Fruit fly (Drosophila melanogaster): ENCODE measurements around the gene mth.
A peak's percentile ranks its signal among the peaks of the same experiment; 100 is the strongest.

The mth gene

DNA sequence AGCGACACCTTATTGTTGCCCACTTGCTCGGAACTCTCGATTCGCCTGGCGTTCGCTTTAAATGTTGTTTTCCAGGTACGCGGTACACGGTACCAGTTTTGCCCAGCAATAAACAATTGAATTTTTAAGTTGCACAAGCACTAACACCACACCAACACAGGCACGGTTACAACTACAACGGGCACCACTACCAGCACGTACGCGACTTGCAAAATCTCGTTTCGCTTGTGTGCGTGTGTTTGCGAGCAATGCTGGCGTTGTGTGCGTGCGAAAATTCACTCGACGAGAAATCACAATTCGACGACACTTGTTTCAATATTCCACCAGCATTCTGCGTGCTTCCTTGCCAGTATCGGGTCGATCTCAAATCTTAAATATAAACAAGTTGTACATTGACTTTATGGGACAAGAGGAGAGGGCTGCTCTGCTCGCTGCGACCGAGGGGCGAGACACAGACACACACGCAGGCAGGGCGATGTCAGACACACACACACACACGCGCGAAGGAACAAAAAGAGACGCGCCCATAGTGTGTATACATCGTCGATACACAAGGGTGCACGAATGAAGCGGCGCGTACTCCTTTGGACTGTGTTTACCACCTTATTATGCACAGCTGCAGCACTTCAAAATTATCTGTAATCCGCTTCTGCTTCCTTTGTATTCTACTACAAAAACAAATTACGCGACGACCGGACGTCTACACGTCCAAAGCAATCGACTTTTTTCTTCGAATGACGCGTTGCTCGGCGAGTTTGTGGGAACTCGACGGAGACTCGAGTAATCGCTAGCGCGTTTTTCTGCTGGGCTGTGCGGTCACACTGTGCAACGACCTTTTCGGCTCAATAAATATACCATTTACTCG, 27.4 kb downstream of the mth start, which contains the start of gene fwd (continued):
- peak; percentile 46 for TF ChIP-seq grau (tag; optimal IDR thresholded peaks at IDR 0.05)
- TF ChIP-seq Ets65A (GFP tag), result no peak
- peak in 1 of 2 experiments; percentile 57 for TF ChIP-seq Hr78 (GFP tag; optimal IDR thresholded peaks at IDR 0.05)
- TF ChIP-seq CG6272 (GFP tag; IDR thresholded peaks at IDR 0.05), result peak; percentile 25; the same call in 1 of the 2 replicates
- TF ChIP-seq CG1602 (GFP tag; optimal IDR thresholded peaks at IDR 0.05), result no peak
- TF ChIP-seq Drgx (GFP tag; IDR thresholded peaks at IDR 0.05), result no peak
- TF ChIP-seq CG6683 (GFP tag; optimal IDR thresholded peaks at IDR 0.05), result peak; percentile 20
- peak; percentile 98 for TF ChIP-seq CG9797 (GFP tag; optimal IDR thresholded peaks at IDR 0.05)
- no peak for TF ChIP-seq Fer2 (tag; optimal IDR thresholded peaks at IDR 0.05)
- TF ChIP-seq her (GFP tag; optimal IDR thresholded peaks at IDR 0.05), result peak; percentile 100
- peak; percentile 24 for TF ChIP-seq CrebB (tag; optimal IDR thresholded peaks at IDR 0.05)
- TF ChIP-seq vnd (GFP tag; IDR thresholded peaks at IDR 0.05; ENCODE audit: partially characterized antibody), result 0 out of 3 replicates have a peak, but pooled peaks have one; percentile 11
- TF ChIP-seq ftz-f1 (GFP tag; optimal IDR thresholded peaks at IDR 0.05), result peak; percentile 56
- peak; percentile 84; the same call in 2 of the 4 replicates for TF ChIP-seq chinmo (GFP tag; IDR thresholded peaks at IDR 0.05; ENCODE audit: partially characterized antibody)
- TF ChIP-seq Side (GFP tag; optimal IDR thresholded peaks at IDR 0.05), result peak; percentile 8
- 0 out of 3 replicates have a peak, but pooled peaks have one; percentile 12 for TF ChIP-seq zfh1 (GFP tag; IDR thresholded peaks at IDR 0.05)
- TF ChIP-seq knrl (GFP tag; IDR thresholded peaks at IDR 0.05; ENCODE audit: partially characterized antibody), result peak; percentile 58; the same call in 2 of the 3 replicates
- TF ChIP-seq CG13287 (GFP tag; IDR thresholded peaks at IDR 0.05; ENCODE audit: partially characterized antibody), result no peak; the same call in 1 of the 2 replicates
- TF ChIP-seq Awh (GFP tag; IDR thresholded peaks at IDR 0.05), result no peak; the same call in 1 of the 2 replicates
- peak; percentile 26 for TF ChIP-seq unpg (GFP tag; optimal IDR thresholded peaks at IDR 0.05)
- no peak for TF ChIP-seq CG6689 (GFP tag; IDR thresholded peaks at IDR 0.05)
- peak; percentile 68 for TF ChIP-seq Deaf1 (tag; optimal IDR thresholded peaks at IDR 0.05)
- no peak for TF ChIP-seq Blimp-1 (GFP tag; optimal IDR thresholded peaks at IDR 0.05)
- TF ChIP-seq bowl (GFP tag; IDR thresholded peaks at IDR 0.05), result no peak
- no peak for TF ChIP-seq ham (GFP tag; IDR thresholded peaks at IDR 0.05)
- TF ChIP-seq CG1647 (GFP tag; optimal IDR thresholded peaks at IDR 0.05), result no peak
- peak; percentile 96 for TF ChIP-seq pzg (GFP tag; optimal IDR thresholded peaks at IDR 0.05)
- TF ChIP-seq Eip74EF (GFP tag; optimal IDR thresholded peaks at IDR 0.05), result no peak
- TF ChIP-seq croc (GFP tag; conservative IDR thresholded peaks at IDR 0.05), result no peak
- peak; percentile 97 for TF ChIP-seq YL-1 (GFP tag; optimal IDR thresholded peaks at IDR 0.05)
- no peak for TF ChIP-seq CG10654 (GFP tag; optimal IDR thresholded peaks at IDR 0.05)
- no peak for TF ChIP-seq C15 (GFP tag; IDR thresholded peaks at IDR 0.05)
- TF ChIP-seq twi (tag; optimal IDR thresholded peaks at IDR 0.05), result peak; percentile 47
- TF ChIP-seq CG13123 (GFP tag; optimal IDR thresholded peaks at IDR 0.05), result no peak
- TF ChIP-seq pita (GFP tag; optimal IDR thresholded peaks at IDR 0.05), result no peak
- TF ChIP-seq CG2889 (GFP tag; IDR thresholded peaks at IDR 0.05), result no peak
- TF ChIP-seq Bgb (GFP tag; IDR thresholded peaks at IDR 0.05; ENCODE audit: partially characterized antibody), result peak; percentile 41; the same call in 1 of the 2 replicates
- 0 out of 3 replicates have a peak, but pooled peaks have one; percentile 22 for TF ChIP-seq CG16813 (GFP tag; IDR thresholded peaks at IDR 0.05; ENCODE audit: partially characterized antibody)
- TF ChIP-seq Mes4 (GFP tag; optimal IDR thresholded peaks at IDR 0.05), result peak; percentile 46
- TF ChIP-seq CG4360 (GFP tag; IDR thresholded peaks at IDR 0.05), result peak; percentile 76
- TF ChIP-seq stwl (tag; optimal IDR thresholded peaks at IDR 0.05), result peak; percentile 67
- TF ChIP-seq aop (GFP tag; IDR thresholded peaks at IDR 0.05), result 0 out of 2 replicates have a peak, but pooled peaks have one; percentile 4
- TF ChIP-seq al (GFP tag; IDR thresholded peaks at IDR 0.05), result no peak
- peak; percentile 77 for TF ChIP-seq Hmr (GFP tag; optimal IDR thresholded peaks at IDR 0.05)
- TF ChIP-seq gsb-n (tag; optimal IDR thresholded peaks at IDR 0.05), result no peak
- TF ChIP-seq CG17802 (tag; optimal IDR thresholded peaks at IDR 0.05), result no peak
- TF ChIP-seq ken (GFP tag; IDR thresholded peaks at IDR 0.05), result no peak; the same call in 2 of the 3 replicates
